Fruit fly (Drosophila melanogaster) whole organism, embryonic: Measurements from ENCODE around the gene smal.

Experiments used
- Bgb ChIP-seq: fragments of 200-800 bp; sonication (Bioruptor generic); IDR thresholded peaks from 2 replicates; pipeline ENCODE4 v1.3.6; 2022; ENCODE audit warnings: missing biosample characterization, missing genetic modification characterization; ENCODE audit not compliant: partially characterized antibody
- CG10565 ChIP-seq: fragments of 200-800 bp; sonication (Bioruptor generic); optimal IDR thresholded peaks from 3 replicates; lab custom pipeline; 2016; ENCODE audit warnings: missing biosample characterization, mild to moderate bottlenecking, missing genetic modification characterization
- CG11560 ChIP-seq: fragments of 200-800 bp; sonication (Bioruptor generic); IDR thresholded peaks from 3 replicates; pipeline ENCODE4 v1.3.6; 2022; ENCODE audit warnings: missing biosample characterization, missing genetic modification characterization
- CG13287 ChIP-seq: fragments of 200-800 bp; sonication (Bioruptor generic); IDR thresholded peaks from 2 replicates; pipeline ENCODE4 v1.3.6; 2022; ENCODE audit warnings: missing biosample characterization, missing genetic modification characterization; ENCODE audit not compliant: partially characterized antibody
- CG13775 ChIP-seq: fragments of 200-800 bp; sonication (Bioruptor generic); optimal IDR thresholded peaks from 3 replicates; lab custom pipeline; 2017; ENCODE audit warnings: missing biosample characterization, mild to moderate bottlenecking, missing genetic modification characterization
- CG15479 ChIP-seq: fragments of 200-800 bp; sonication (Bioruptor generic); optimal IDR thresholded peaks from 3 replicates; lab custom pipeline; 2019; ENCODE audit warnings: missing biosample characterization, mild to moderate bottlenecking, missing genetic modification characterization, moderate library complexity
- CG15696 ChIP-seq: fragments of 200-800 bp; sonication (Bioruptor generic); optimal IDR thresholded peaks from 2 replicates; lab custom pipeline; 2019; ENCODE audit warnings: missing biosample characterization, mild to moderate bottlenecking, missing genetic modification characterization, moderate library complexity
- CG17359 ChIP-seq: fragments of 200-800 bp; sonication (Bioruptor generic); optimal IDR thresholded peaks from 3 replicates; lab custom pipeline; 2018; ENCODE audit warnings: missing biosample characterization, mild to moderate bottlenecking, missing genetic modification characterization, moderate library complexity
- CG18764 ChIP-seq: fragments of 200-800 bp; sonication (Bioruptor generic); optimal IDR thresholded peaks from 3 replicates; lab custom pipeline; 2016; ENCODE audit warnings: missing biosample characterization, missing genetic modification characterization
- CG2712 ChIP-seq: fragments of 200-800 bp; optimal IDR thresholded peaks from 3 replicates; lab custom pipeline; 2019; ENCODE audit warnings: missing biosample characterization, mild to moderate bottlenecking, missing genetic modification characterization, moderate library complexity
- CG34224 ChIP-seq: fragments of 200-800 bp; sonication (Bioruptor generic); IDR thresholded peaks from 3 replicates; pipeline ENCODE4 v1.3.6; 2022; ENCODE audit warnings: missing biosample characterization, missing genetic modification characterization; ENCODE audit not compliant: partially characterized antibody
- CG3726 ChIP-seq: fragments of 200-800 bp; sonication (Bioruptor generic); IDR thresholded peaks from 3 replicates; pipeline ENCODE4, ENCODE4 v1.3.6; 2022; ENCODE audit warnings: missing biosample characterization, missing genetic modification characterization
- CG42726 ChIP-seq: fragments of 200-800 bp; sonication (Bioruptor generic); IDR thresholded peaks from 2 replicates; pipeline ENCODE4 v1.3.6; 2022; ENCODE audit warnings: missing biosample characterization, missing genetic modification characterization; ENCODE audit not compliant: partially characterized antibody
- CG4707 ChIP-seq: fragments of 200-800 bp; sonication (Bioruptor generic); optimal IDR thresholded peaks from 2 replicates; lab custom pipeline; 2018; ENCODE audit warnings: missing biosample characterization, mild to moderate bottlenecking, missing genetic modification characterization, moderate library complexity
- CG6854 ChIP-seq: fragments of 200-800 bp; sonication (Bioruptor generic); optimal IDR thresholded peaks from 3 replicates; lab custom pipeline; 2017; ENCODE audit warnings: missing biosample characterization, mild to moderate bottlenecking, missing genetic modification characterization
- CG8765 ChIP-seq: fragments of 200-800 bp; sonication (Bioruptor generic); IDR thresholded peaks from 2 replicates; pipeline ENCODE4 v1.3.6; 2022; ENCODE audit warnings: missing biosample characterization, missing genetic modification characterization
- Dip2 ChIP-seq: fragments of 200-800 bp; sonication (Bioruptor generic); IDR thresholded peaks from 2 replicates; pipeline ENCODE4 v1.3.6; 2022; ENCODE audit warnings: missing biosample characterization, missing genetic modification characterization
- HLH4C ChIP-seq: fragments of 200-800 bp; sonication (Bioruptor generic); IDR thresholded peaks from 3 replicates; pipeline ENCODE4 v1.3.6; 2022; ENCODE audit warnings: missing biosample characterization, missing genetic modification characterization; ENCODE audit not compliant: partially characterized antibody
- Hsf ChIP-seq: fragments of 200-800 bp; sonication (Bioruptor generic); optimal IDR thresholded peaks from 3 replicates; lab custom pipeline; 2016; ENCODE audit warnings: missing biosample characterization, missing genetic modification characterization
- Lim3 ChIP-seq: fragments of 200-800 bp; sonication (Bioruptor generic); IDR thresholded peaks from 2 replicates; pipeline ENCODE4 v1.3.6; 2022; ENCODE audit warnings: missing biosample characterization, missing genetic modification characterization
- Lpt ChIP-seq: fragments of >200 bp; optimal IDR thresholded peaks from 2 replicates; lab custom pipeline; 2018; ENCODE audit warnings: missing biosample characterization, missing genetic modification characterization
- Mes4 ChIP-seq: fragments of 200-800 bp; sonication (Bioruptor generic); optimal IDR thresholded peaks from 2 replicates; lab custom pipeline; 2016; ENCODE audit warnings: missing biosample characterization, missing genetic modification characterization
- NC2β ChIP-seq: fragments of 200-800 bp; sonication (Bioruptor generic); optimal IDR thresholded peaks from 2 replicates; lab custom pipeline; 2016; ENCODE audit warnings: missing biosample characterization, missing genetic modification characterization
- Scr ChIP-seq: fragments of 200-800 bp; sonication (Bioruptor generic); IDR thresholded peaks from 2 replicates; pipeline ENCODE4 v1.3.6; 2022; ENCODE audit warnings: missing biosample characterization, missing genetic modification characterization; ENCODE audit not compliant: partially characterized antibody
- Trl ChIP-seq, 3 experiments: fragments of >200 bp in 2 of 3; fragments of 200-800 bp in 1 of 3; sonication (Bioruptor generic) in 1 of 3; optimal IDR thresholded peaks; 2 replicates in 1 of 3; 3 replicates in 2 of 3; lab custom pipeline; 2016 to 2017; ENCODE audit warnings: missing biosample characterization in 1 of 3, missing genetic modification characterization in 1 of 3
- bbx ChIP-seq: fragments of 200-800 bp; sonication (Bioruptor generic); IDR thresholded peaks from 2 replicates; pipeline ENCODE4 v1.3.6; 2022; ENCODE audit warnings: missing biosample characterization, missing genetic modification characterization; ENCODE audit not compliant: partially characterized antibody
- dm ChIP-seq: fragments of 200-800 bp; sonication (Bioruptor generic); optimal IDR thresholded peaks from 3 replicates; lab custom pipeline; 2016; ENCODE audit warnings: missing biosample characterization, missing genetic modification characterization
- dmrt99B ChIP-seq: fragments of 200-800 bp; sonication (Bioruptor generic); optimal IDR thresholded peaks from 2 replicates; lab custom pipeline; 2018; ENCODE audit warnings: missing biosample characterization, mild to moderate bottlenecking, missing genetic modification characterization, moderate library complexity
- dpn ChIP-seq, 2 experiments: fragments of 200-800 bp; sonication (Bioruptor generic); optimal IDR thresholded peaks; 3 replicates each; lab custom pipeline; 2016; ENCODE audit warnings: missing biosample characterization in 2 of 2, missing genetic modification characterization in 2 of 2
- fd64A ChIP-seq: fragments of 200-800 bp; sonication (Bioruptor generic); optimal IDR thresholded peaks from 3 replicates; lab custom pipeline; 2018; ENCODE audit warnings: missing biosample characterization, mild to moderate bottlenecking, missing genetic modification characterization
- fru ChIP-seq: fragments of >200 bp; optimal IDR thresholded peaks from 2 replicates; lab custom pipeline; 2017
- ham ChIP-seq: fragments of 200-800 bp; sonication (Bioruptor generic); IDR thresholded peaks from 2 replicates; pipeline ENCODE4 v1.3.6; 2022; ENCODE audit warnings: missing biosample characterization, missing genetic modification characterization
- hb ChIP-seq: fragments of 200-800 bp; sonication (Bioruptor generic); IDR thresholded peaks from 3 replicates; pipeline ENCODE4 v1.3.6; 2022; ENCODE audit warnings: missing biosample characterization, missing genetic modification characterization; ENCODE audit not compliant: partially characterized antibody
- jing ChIP-seq: fragments of 200-800 bp; sonication (Bioruptor generic); optimal IDR thresholded peaks from 2 replicates; lab custom pipeline; 2018; ENCODE audit warnings: missing biosample characterization, mild to moderate bottlenecking, missing genetic modification characterization
- nau ChIP-seq: fragments of 200-800 bp; sonication (Bioruptor generic); optimal IDR thresholded peaks from 3 replicates; lab custom pipeline; 2017; ENCODE audit warnings: missing biosample characterization, mild to moderate bottlenecking, missing genetic modification characterization, missing genetic modification reagents
- ssp ChIP-seq: fragments of 200-800 bp; sonication (Bioruptor generic); IDR thresholded peaks from 2 replicates; pipeline ENCODE4 v1.3.6; 2022; ENCODE audit warnings: missing biosample characterization, missing genetic modification characterization
- stwl ChIP-seq: fragments of 200-800 bp; sonication (Bioruptor generic); optimal IDR thresholded peaks from 3 replicates; lab custom pipeline; 2018; ENCODE audit warnings: missing biosample characterization, mild to moderate bottlenecking, missing genetic modification characterization, moderate library complexity
- tap ChIP-seq: fragments of 200-800 bp; optimal IDR thresholded peaks from 3 replicates; lab custom pipeline; 2019; ENCODE audit warnings: missing biosample characterization, mild to moderate bottlenecking, missing genetic modification characterization, moderate library complexity

The smal gene

DNA sequence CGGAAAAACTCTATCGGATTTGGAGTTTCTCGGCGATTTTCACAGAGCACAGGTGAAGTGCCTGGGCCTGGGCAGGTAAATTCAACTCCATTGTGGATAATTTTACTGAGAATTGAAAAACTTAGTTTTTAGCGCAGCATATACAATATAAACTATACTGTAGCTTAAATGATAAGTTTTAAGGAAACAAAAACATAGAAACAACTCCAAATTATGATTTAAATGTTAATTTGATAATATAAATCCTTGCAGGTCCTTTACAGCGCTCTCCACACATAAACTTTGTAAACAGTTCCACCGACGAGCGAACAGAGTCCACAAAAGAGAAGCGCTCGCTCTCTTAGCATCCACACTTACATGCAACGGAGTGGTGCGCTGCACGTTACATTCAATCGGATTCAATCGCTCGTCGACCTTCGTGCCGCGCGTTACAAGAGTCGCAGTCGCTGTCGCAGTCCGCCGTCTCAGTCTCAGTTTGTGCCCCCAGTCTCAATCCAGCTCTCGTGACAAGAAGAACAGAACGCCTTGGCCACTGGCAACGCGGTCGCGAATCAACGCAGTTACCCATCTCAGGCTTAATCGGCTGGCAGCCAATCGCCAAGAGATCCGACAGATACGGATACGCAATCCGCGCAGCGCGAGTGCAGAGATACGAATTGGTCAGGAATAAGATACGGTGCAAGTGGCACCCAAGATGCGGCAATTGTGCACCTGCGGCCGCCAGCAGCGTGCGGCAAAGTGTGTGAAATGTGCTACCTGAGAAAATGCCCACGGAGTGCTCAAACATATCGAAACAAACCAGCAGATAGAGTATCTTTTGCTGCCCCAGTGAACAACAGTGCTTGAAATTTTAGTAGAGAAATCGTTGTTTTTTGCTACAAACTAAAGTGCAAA is at the start of gene smal (continued):
- TF ChIP-seq jing (GFP tag; lab: Kevin White, UChicago) (peak; percentile 23), HLH4C (0 out of 3 replicates have a peak, but pooled peaks have one; percentile 38), nau (GFP tag; lab: Kevin White, UChicago) (peak; percentile 35), CG34224 (GFP tag; lab: Robert Waterston, UW) (0 out of 3 replicates have a peak, but pooled peaks have one; percentile 34), CG11560 (tag; lab: Robert Waterston, UW) (no peak), CG4707 (peak; percentile 36), CG18764 (GFP tag; lab: Kevin White, UChicago) (no peak), dpn (GFP tag; optimal IDR thresholded peaks at IDR 0.05; lab: Kevin White, UChicago) (no peak), dmrt99B (tag; lab: Kevin White, UChicago) (peak; percentile 9), Dip2 (GFP tag; lab: Robert Waterston, UW) (no peak), dm (GFP tag; lab: Kevin White, UChicago) (no peak), ham (GFP tag; lab: Robert Waterston, UW) (no peak), CG8765 (GFP tag; lab: Robert Waterston, UW) (no peak), Mes4 (GFP tag; lab: Kevin White, UChicago) (peak; percentile 25), tap (tag; lab: Kevin White, UChicago) (no peak), Lpt (GFP tag; lab: Kevin White, UChicago) (no peak), NC2β (GFP tag; lab: Kevin White, UChicago) (peak; percentile 42), CG17359 (tag; lab: Kevin White, UChicago) (peak; percentile 22), CG3726 (no peak), ssp (GFP tag; lab: Robert Waterston, UW) (no peak), CG15696 (tag; lab: Kevin White, UChicago) (no peak), CG15479 (GFP tag; lab: Kevin White, UChicago) (peak; percentile 91), fd64A (GFP tag; lab: Kevin White, UChicago) (peak; percentile 15), bbx (peak; percentile 74), fru (lab: Kevin White, UChicago) (no peak), CG6854 (GFP tag; lab: Kevin White, UChicago) (peak; percentile 6), stwl (tag; lab: Kevin White, UChicago) (peak; percentile 16), CG13287 (GFP tag; lab: Robert Waterston, UW) (no peak), CG10565 (GFP tag; lab: Kevin White, UChicago) (no peak), CG2712 (peak; percentile 18), CG13775 (GFP tag; lab: Kevin White, UChicago) (peak; percentile 1), Scr (GFP tag; lab: Robert Waterston, UW) (peak; percentile 34; the same call in 1 of the 2 replicates), Lim3 (no peak), Bgb (peak; percentile 61), hb (GFP tag; lab: Robert Waterston, UW) (0 out of 3 replicates have a peak, but pooled peaks have one; percentile 57), Hsf (GFP tag; lab: Kevin White, UChicago) (no peak), Trl (optimal IDR thresholded peaks at IDR 0.05; lab: Kevin White, UChicago) (peak; percentile 70 to 88), Trl (GFP tag; optimal IDR thresholded peaks at IDR 0.05; lab: Kevin White, UChicago) (peak; percentile 36), CG42726 (peak; percentile 65; the same call in 1 of the 2 replicates)
